Worm (Caenorhabditis elegans): Measurements from ENCODE around the gene F29A7.3.

DNA sequence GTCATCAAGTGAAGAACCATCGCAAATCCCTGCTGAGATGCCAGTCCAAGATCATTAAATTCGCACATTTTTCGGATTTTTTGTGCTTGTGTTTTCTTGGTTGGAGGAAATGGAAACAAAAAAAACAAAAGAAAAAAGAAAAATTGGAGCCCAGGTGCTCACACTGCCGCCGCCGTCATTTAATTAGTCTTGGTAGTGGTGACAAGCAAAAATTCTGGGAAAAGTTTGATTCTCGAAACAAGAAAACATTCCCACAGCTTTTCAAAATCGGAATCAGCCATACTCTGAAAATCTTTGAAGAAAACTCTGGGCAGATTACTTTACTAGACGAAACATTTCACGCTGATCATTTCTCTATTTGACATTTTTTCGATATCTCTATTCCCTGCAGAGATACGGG is 47.9 kb upstream of the F29A7.3 start, which contains the start of gene srh-128:
- TF ChIP-seq dpl-1 (GFP tag; optimal IDR thresholded peaks at IDR 0.05) (no peak), saeg-2 (GFP tag; IDR thresholded peaks at IDR 0.05) (no peak), F10B5.3 (tag; optimal IDR thresholded peaks at IDR 0.05) (no peak)

All from whole organism, L4 larva.